Fruit fly (Drosophila melanogaster): ENCODE data around the gene Taf13.

Taf13 gene

dm6 chr2L:20086295-20087096, 7.2 kb downstream of the Taf13 start (continued):
- TF ChIP-seq klu (GFP tag; IDR thresholded peaks at IDR 0.05) (peak; percentile 42; the same call in 1 of the 2 replicates), dimm (GFP tag; IDR thresholded peaks at IDR 0.05) (peak; percentile 87), bigmax (GFP tag; optimal IDR thresholded peaks at IDR 0.05) (peak; percentile 40), CG7271 (tag; optimal IDR thresholded peaks at IDR 0.05) (peak; percentile 22), chif (GFP tag; optimal IDR thresholded peaks at IDR 0.05) (peak; percentile 79 to 86), vnd (GFP tag; IDR thresholded peaks at IDR 0.05; ENCODE audit: partially characterized antibody) (peak; percentile 48; the same call in 2 of the 3 replicates), CG12744 (GFP tag; optimal IDR thresholded peaks at IDR 0.05) (peak; percentile 66), crc (GFP tag; optimal IDR thresholded peaks at IDR 0.05) (peak; percentile 58), Blimp-1 (GFP tag; optimal IDR thresholded peaks at IDR 0.05) (peak; percentile 85), CG6254 (GFP tag; optimal IDR thresholded peaks at IDR 0.05) (peak; percentile 72), ttk (GFP tag; IDR thresholded peaks at IDR 0.05) (peak; percentile 81), ci (GFP tag; IDR thresholded peaks at IDR 0.05) (peak; percentile 96), CG17829 (tag; optimal IDR thresholded peaks at IDR 0.05) (peak; percentile 79), CG10321 (GFP tag; IDR thresholded peaks at IDR 0.05) (peak; percentile 57; the same call in 1 of the 2 replicates), sens-2 (GFP tag; IDR thresholded peaks at IDR 0.05) (peak; percentile 82), nau (GFP tag; optimal IDR thresholded peaks at IDR 0.05) (peak; percentile 90), C15 (GFP tag; IDR thresholded peaks at IDR 0.05) (peak; percentile 74), Sry-δ (GFP tag; optimal IDR thresholded peaks at IDR 0.05) (peak; percentile 42), CG14441 (GFP tag; IDR thresholded peaks at IDR 0.05) (peak; percentile 91), abd-A (tag; optimal IDR thresholded peaks at IDR 0.05) (peak; percentile 19), CG12299 (tag; optimal IDR thresholded peaks at IDR 0.05) (peak; percentile 67), CG31365 (tag; optimal IDR thresholded peaks at IDR 0.05) (peak; percentile 35), HLH54F (GFP tag; optimal IDR thresholded peaks at IDR 0.05) (peak; percentile 60), CG31388 (GFP tag; optimal IDR thresholded peaks at IDR 0.05) (no peak), CG18011 (GFP tag; optimal IDR thresholded peaks at IDR 0.05) (peak; percentile 60), CG34224 (GFP tag; IDR thresholded peaks at IDR 0.05; ENCODE audit: partially characterized antibody) (peak; percentile 16; the same call in 1 of the 3 replicates), corto (GFP tag; optimal IDR thresholded peaks at IDR 0.05) (peak; percentile 89), CG9437 (GFP tag; optimal IDR thresholded peaks at IDR 0.05) (peak; percentile 44), aop (GFP tag; IDR thresholded peaks at IDR 0.05) (peak; percentile 5; the same call in 1 of the 2 replicates), scrt (GFP tag; optimal IDR thresholded peaks at IDR 0.05) (peak; percentile 84), wdn (GFP tag; IDR thresholded peaks at IDR 0.05) (no peak; the same call in 1 of the 2 replicates), pb (GFP tag; optimal IDR thresholded peaks at IDR 0.05) (peak; percentile 62), Ptx1 (GFP tag; IDR thresholded peaks at IDR 0.05) (peak; percentile 87), CG17328 (GFP tag; IDR thresholded peaks at IDR 0.05) (peak; percentile 92), Poxn (GFP tag; IDR thresholded peaks at IDR 0.05) (no peak), Hmx (GFP tag; optimal IDR thresholded peaks at IDR 0.05) (peak; percentile 58), CG32772 (GFP tag; IDR thresholded peaks at IDR 0.05) (peak; percentile 85), ftz-f1 (GFP tag; optimal IDR thresholded peaks at IDR 0.05) (peak; percentile 64), gcm2 (GFP tag; optimal IDR thresholded peaks at IDR 0.05) (peak; percentile 84), Mes4 (GFP tag; optimal IDR thresholded peaks at IDR 0.05) (peak; percentile 78), HLH4C (GFP tag; IDR thresholded peaks at IDR 0.05; ENCODE audit: partially characterized antibody) (no peak), cas (GFP tag; IDR thresholded peaks at IDR 0.05) (peak; percentile 67), cwo (GFP tag; optimal IDR thresholded peaks at IDR 0.05) (peak; percentile 90), CG1233 (GFP tag; optimal IDR thresholded peaks at IDR 0.05) (peak; percentile 84), Hr39 (optimal IDR thresholded peaks at IDR 0.05) (no peak), CG7357 (GFP tag; IDR thresholded peaks at IDR 0.05) (peak; percentile 55; the same call in 2 of the 3 replicates), CG13123 (GFP tag; optimal IDR thresholded peaks at IDR 0.05) (peak; percentile 77), CG2712 (tag; optimal IDR thresholded peaks at IDR 0.05) (peak; percentile 84), CG11093 (GFP tag; IDR thresholded peaks at IDR 0.05) (peak; percentile 84)
